Worm (Caenorhabditis elegans) whole organism, young adult: ENCODE measurements around the gene gba-1.

Source experiments
- B0019.2 ChIP-seq: fragments of 200-800 bp; sonication (Bioruptor generic); conservative IDR thresholded peaks from 2 replicates; pipeline ENCODE4 v1.3.6; 2022; ENCODE audit warnings: missing genetic modification reagents, missing genetic modification characterization, missing compliant biosample characterization
- C17E4.6 ChIP-seq: fragments of 200-800 bp; sonication (Bioruptor generic); IDR thresholded peaks from 2 replicates; pipeline ENCODE4 v1.3.6; 2022; ENCODE audit warnings: missing genetic modification reagents, missing genetic modification characterization, missing compliant biosample characterization
- D2030.7 ChIP-seq: fragments of 200-800 bp; sonication (Bioruptor generic); IDR thresholded peaks from 2 replicates; pipeline ENCODE4 v1.3.6; 2022; ENCODE audit warnings: missing genetic modification reagents, missing genetic modification characterization, missing compliant biosample characterization
- F23B12.7 ChIP-seq: sonication (generic microtip); optimal IDR thresholded peaks from 2 replicates; lab custom pipeline; 2017; ENCODE audit warnings: missing genetic modification characterization, mild to moderate bottlenecking, missing compliant biosample characterization, antibody characterized with exemption, moderate library complexity; ENCODE audit not compliant: insufficient read depth
- K12H6.12 ChIP-seq: fragments of 200-800 bp; sonication (Bioruptor generic); optimal IDR thresholded peaks from 2 replicates; lab custom pipeline; 2018; ENCODE audit warnings: mild to moderate bottlenecking, missing genetic modification characterization, missing compliant biosample characterization
- Y53G8AR.9 ChIP-seq: fragments of 200-800 bp; sonication (Bioruptor generic); conservative IDR thresholded peaks from 2 replicates; pipeline ENCODE4 v1.3.6; 2022; ENCODE audit warnings: missing genetic modification reagents, missing genetic modification characterization, missing compliant biosample characterization
- Y95B8A.8 ChIP-seq: fragments of 200-800 bp; sonication (Bioruptor generic); IDR thresholded peaks from 2 replicates; pipeline ENCODE4 v1.3.6; 2022; ENCODE audit warnings: missing genetic modification reagents, missing genetic modification characterization, missing compliant biosample characterization
- ama-1 ChIP-seq, 3 experiments: fragments of 150-350 bp in 1 of 3; sonication (generic microtip) in 2 of 3; optimal IDR thresholded peaks; 2 replicates each; lab custom pipeline; 2014 to 2018; ENCODE audit warnings: missing biosample characterization in 2 of 3, missing genetic modification characterization in 2 of 3, missing genetic modification reagents in 2 of 3
- aptf-2 ChIP-seq: fragments of 200-800 bp; sonication (Bioruptor generic); conservative IDR thresholded peaks from 2 replicates; pipeline ENCODE4 v1.3.6; 2022; ENCODE audit warnings: missing genetic modification reagents, missing genetic modification characterization, missing compliant biosample characterization
- ceh-40 ChIP-seq: fragments of 200-800 bp; sonication (Bioruptor generic); IDR thresholded peaks from 2 replicates; pipeline ENCODE4 v1.3.6; 2022; ENCODE audit warnings: missing genetic modification characterization, missing compliant biosample characterization
- ets-4 ChIP-seq: fragments of 200-800 bp; sonication (Bioruptor generic); optimal IDR thresholded peaks from 2 replicates; lab custom pipeline; 2018; ENCODE audit warnings: mild to moderate bottlenecking, missing genetic modification characterization, missing compliant biosample characterization
- hlh-26 ChIP-seq: fragments of 200-800 bp; sonication (Bioruptor generic); conservative IDR thresholded peaks from 2 replicates; pipeline ENCODE4 v1.3.6; 2022; ENCODE audit warnings: missing genetic modification reagents, missing genetic modification characterization, missing compliant biosample characterization
- hsf-1 ChIP-seq: fragments of 200-800 bp; sonication (Bioruptor generic); IDR thresholded peaks from 2 replicates; pipeline ENCODE4 v1.3.6; 2022; ENCODE audit warnings: missing genetic modification reagents, missing genetic modification characterization, missing compliant biosample characterization
- let-607 ChIP-seq, 2 experiments: fragments of 200-800 bp in 1 of 2; sonication (Bioruptor generic) in 1 of 2; sonication (generic microtip) in 1 of 2; optimal IDR thresholded peaks; 2 replicates each; lab custom pipeline; 2016 to 2018; ENCODE audit warnings: mild to moderate bottlenecking in 2 of 2, missing compliant biosample characterization in 2 of 2, missing genetic modification characterization in 2 of 2, moderate library complexity in 2 of 2, missing genotype in 1 of 2
- lin-54 ChIP-seq: fragments of 200-800 bp; sonication (Bioruptor generic); optimal IDR thresholded peaks from 2 replicates; lab custom pipeline; 2018; ENCODE audit warnings: mild to moderate bottlenecking, missing genetic modification characterization, missing compliant biosample characterization
- lir-1 ChIP-seq: fragments of 200-800 bp; sonication (Bioruptor generic); conservative IDR thresholded peaks from 2 replicates; pipeline ENCODE4 v1.3.6; 2022; ENCODE audit warnings: missing genetic modification reagents, missing genetic modification characterization, missing compliant biosample characterization
- madf-6 ChIP-seq: fragments of 200-800 bp; sonication (Bioruptor generic); IDR thresholded peaks from 2 replicates; pipeline ENCODE4 v1.3.6; 2022; ENCODE audit warnings: missing genetic modification reagents, missing genetic modification characterization, missing compliant biosample characterization
- mxl-1 ChIP-seq: sonication (generic microtip); optimal IDR thresholded peaks from 2 replicates; lab custom pipeline; 2016; ENCODE audit warnings: missing genetic modification characterization, missing compliant biosample characterization
- nfya-2 ChIP-seq: fragments of 200-800 bp; sonication (Bioruptor generic); IDR thresholded peaks from 2 replicates; pipeline ENCODE4 v1.3.6; 2022; ENCODE audit warnings: missing genetic modification reagents, missing genetic modification characterization, missing compliant biosample characterization
- nhr-27 ChIP-seq: fragments of 200-800 bp; sonication (Bioruptor generic); optimal IDR thresholded peaks from 2 replicates; lab custom pipeline; 2018; ENCODE audit warnings: mild to moderate bottlenecking, missing genetic modification characterization, moderate library complexity, missing compliant biosample characterization
- pbrm-1 ChIP-seq: fragments of 200-800 bp; sonication (Bioruptor generic); IDR thresholded peaks from 2 replicates; pipeline ENCODE4 v1.3.6; 2022; ENCODE audit warnings: missing genetic modification reagents, missing genetic modification characterization, missing compliant biosample characterization
- rpc-1 ChIP-seq, 2 experiments: fragments of 150-350 bp in 1 of 2; sonication (generic microtip) in 1 of 2; optimal IDR thresholded peaks; 2 replicates each; lab custom pipeline; 2014 to 2018; ENCODE audit warnings: missing biosample characterization in 1 of 2, missing genetic modification characterization in 1 of 2, missing genetic modification reagents in 1 of 2, missing genotype in 1 of 2
- snpc-4 ChIP-seq, 5 experiments: fragments of 150-350 bp in 1 of 5; sonication (generic microtip) in 4 of 5; optimal IDR thresholded peaks; 2 replicates each; lab custom pipeline; 2014 to 2018; ENCODE audit warnings: missing genetic modification characterization in 5 of 5, missing biosample characterization in 3 of 5, antibody characterized with exemption in 2 of 5, mild to moderate bottlenecking in 2 of 5, missing compliant biosample characterization in 2 of 5, missing genotype in 2 of 5, moderate library complexity in 2 of 5, missing genetic modification reagents in 1 of 5
- somi-1 ChIP-seq: fragments of 200-800 bp; sonication (Bioruptor generic); optimal IDR thresholded peaks from 2 replicates; lab custom pipeline; 2018; ENCODE audit warnings: mild to moderate bottlenecking, missing genetic modification characterization, missing compliant biosample characterization
- tbp1 ChIP-seq: fragments of 200-800 bp; sonication (Bioruptor generic); optimal IDR thresholded peaks from 2 replicates; lab custom pipeline; 2018; ENCODE audit warnings: mild to moderate bottlenecking, missing genetic modification characterization, missing compliant biosample characterization
- zfh-2 ChIP-seq: fragments of 200-800 bp; sonication (Bioruptor generic); conservative IDR thresholded peaks from 2 replicates; pipeline ENCODE4 v1.3.6; 2022; ENCODE audit warnings: missing genetic modification reagents, missing genetic modification characterization, missing compliant biosample characterization
- ztf-22 ChIP-seq: fragments of 200-800 bp; sonication (Bioruptor generic); optimal IDR thresholded peaks from 2 replicates; lab custom pipeline; 2018; ENCODE audit warnings: mild to moderate bottlenecking, missing genetic modification characterization, moderate library complexity, missing compliant biosample characterization
- ztf-28 ChIP-seq: fragments of 200-800 bp; sonication (Bioruptor generic); IDR thresholded peaks from 2 replicates; pipeline ENCODE4 v1.3.6; 2022; ENCODE audit warnings: missing genetic modification reagents, missing genetic modification characterization, missing compliant biosample characterization

gba-1 gene

DNA sequence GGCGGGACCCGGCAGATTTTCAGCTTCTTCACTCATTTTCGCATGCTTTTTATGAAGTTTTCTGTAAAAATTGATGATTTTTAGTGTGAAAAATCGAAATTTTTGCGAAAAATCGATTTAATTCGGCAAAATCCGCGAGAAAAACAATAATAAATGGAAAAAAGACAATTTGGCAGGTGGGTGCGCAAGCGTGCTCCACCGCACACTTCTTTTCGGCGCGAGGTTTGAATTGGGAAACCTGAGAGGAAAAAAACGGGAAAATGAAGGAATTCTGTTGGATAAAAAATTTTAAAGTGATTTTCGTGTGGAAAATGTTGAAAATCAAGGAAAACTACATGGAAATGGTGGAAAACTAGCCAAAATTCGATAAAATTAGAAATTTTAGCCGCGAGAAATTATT, 27.5 kb downstream of the gba-1 start, which contains the start of gene Y59C2A.2 (continued):
- no peak for TF ChIP-seq C17E4.6 (GFP tag; lab: Robert Waterston, UW)
- TF ChIP-seq ets-4 (GFP tag; lab: Kevin White, UChicago), result no peak
- no peak for TF ChIP-seq madf-6 (GFP tag; lab: Robert Waterston, UW)
- no peak for TF ChIP-seq hsf-1 (GFP tag; lab: Robert Waterston, UW)
- TF ChIP-seq Y53G8AR.9 (GFP tag; lab: Robert Waterston, UW), result no peak
- no peak for TF ChIP-seq let-607 (tag; optimal IDR thresholded peaks at IDR 0.05; lab: Kevin White, UChicago)
- no peak for TF ChIP-seq nhr-27 (tag; lab: Kevin White, UChicago)
- TF ChIP-seq snpc-4 (GFP tag; optimal IDR thresholded peaks at IDR 0.05; lab: Kevin White, UChicago), result no peak
- no peak for TF ChIP-seq snpc-4 (tag; optimal IDR thresholded peaks at IDR 0.05; lab: Kevin White, UChicago)
- no peak for TF ChIP-seq pbrm-1 (GFP tag; lab: Robert Waterston, UW)
- TF ChIP-seq F23B12.7 (tag; lab: Kevin White, UChicago), result peak; percentile 45
- TF ChIP-seq lin-54 (GFP tag; lab: Kevin White, UChicago), result peak; percentile 87
- TF ChIP-seq mxl-1 (tag; lab: Kevin White, UChicago), result no peak
- peak; percentile 16; the same call in 1 of the 2 replicates for TF ChIP-seq D2030.7
- no peak for TF ChIP-seq aptf-2 (GFP tag; lab: Robert Waterston, UW)
- TF ChIP-seq, all 124 proteins: peak for 7

- no peak for TF ChIP-seq Y53G8AR.9 (GFP tag; lab: Robert Waterston, UW)
- no peak for TF ChIP-seq Y95B8A.8
- TF ChIP-seq ztf-28, result no peak
- no peak for TF ChIP-seq hlh-26
- TF ChIP-seq nfya-2 (GFP tag; lab: Robert Waterston, UW), result no peak
- no peak for TF ChIP-seq aptf-2 (GFP tag; lab: Robert Waterston, UW)
- TF ChIP-seq rpc-1 (optimal IDR thresholded peaks at IDR 0.05; lab: Kevin White, UChicago), result peak; percentile 21
- peak; percentile 56 for TF ChIP-seq rpc-1 (tag; optimal IDR thresholded peaks at IDR 0.05; lab: Kevin White, UChicago)
- TF ChIP-seq lir-1 (GFP tag; lab: Robert Waterston, UW), result no peak
- TF ChIP-seq K12H6.12, result no peak
- TF ChIP-seq tbp1 (GFP tag; lab: Kevin White, UChicago), result peak; percentile 45
- no peak for TF ChIP-seq ama-1 (optimal IDR thresholded peaks at IDR 0.05; lab: Kevin White, UChicago)
- TF ChIP-seq ama-1 (GFP tag; optimal IDR thresholded peaks at IDR 0.05; lab: Kevin White, UChicago), result no peak
- TF ChIP-seq ceh-40 (GFP tag; lab: Robert Waterston, UW), result no peak
These were observed 29.7 kb downstream of the gba-1 start for ce11 chrII:2206064-2206722.

ce11 chrII:2207812-2208211, 31.3 kb downstream of the gba-1 start, which contains the start of gene Y59C2A.1:
Gene Y59C2A.1, plus strand, starts transcription at chrII:2208112.
- no peak for TF ChIP-seq rpc-1 (optimal IDR thresholded peaks at IDR 0.05; lab: Kevin White, UChicago)
- TF ChIP-seq rpc-1 (tag; optimal IDR thresholded peaks at IDR 0.05; lab: Kevin White, UChicago), result peak; percentile 23
- no peak for TF ChIP-seq ztf-22
- no peak for TF ChIP-seq somi-1 (GFP tag; lab: Kevin White, UChicago)

ce11 chrII:2215512-2215911, 39.0 kb downstream of the gba-1 start:
- TF ChIP-seq zfh-2 (GFP tag; lab: Robert Waterston, UW) (peak; percentile 71), B0019.2 (no peak)
